Worm (Caenorhabditis elegans): Measurements from ENCODE around the gene ZK1307.7.

Gene ZK1307.7

ce11 chrII:9636300-9636699 lies at the start of gene ZK1307.7:
Gene ZK1307.7 (plus strand): TSS chrII:9636600.
- TF ChIP-seq unc-62 (GFP tag; optimal IDR thresholded peaks at IDR 0.05): no peak

DNA sequence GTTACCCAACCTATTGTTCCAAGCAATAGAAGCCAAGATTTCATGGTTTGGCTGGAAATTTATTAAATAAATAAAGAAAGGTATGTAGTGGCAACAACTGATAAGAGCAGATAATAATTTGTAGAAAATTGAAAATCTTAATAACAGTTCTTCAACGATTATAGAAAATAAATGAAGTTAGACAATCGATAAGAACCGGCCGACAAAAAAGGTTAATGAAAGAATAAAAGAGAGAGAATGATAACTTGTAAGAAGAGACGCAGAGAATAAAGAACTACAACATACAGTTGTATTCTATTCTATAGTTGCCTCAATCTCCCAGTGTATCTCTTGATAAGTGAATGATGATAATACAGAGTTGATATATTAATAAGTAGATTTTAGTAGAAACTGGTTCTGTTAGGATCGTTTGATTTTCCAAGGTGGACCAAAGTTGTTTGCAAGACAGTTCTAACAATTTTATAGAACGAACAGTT lies 49.6 kb upstream of the ZK1307.7 start, which contains the start of gene ugt-58:
Gene ugt-58, minus strand, starts transcription at position 51 of the 476 bp plus-strand sequence.
- no peak for TF ChIP-seq unc-62 (GFP tag; optimal IDR thresholded peaks at IDR 0.05)

DNA sequence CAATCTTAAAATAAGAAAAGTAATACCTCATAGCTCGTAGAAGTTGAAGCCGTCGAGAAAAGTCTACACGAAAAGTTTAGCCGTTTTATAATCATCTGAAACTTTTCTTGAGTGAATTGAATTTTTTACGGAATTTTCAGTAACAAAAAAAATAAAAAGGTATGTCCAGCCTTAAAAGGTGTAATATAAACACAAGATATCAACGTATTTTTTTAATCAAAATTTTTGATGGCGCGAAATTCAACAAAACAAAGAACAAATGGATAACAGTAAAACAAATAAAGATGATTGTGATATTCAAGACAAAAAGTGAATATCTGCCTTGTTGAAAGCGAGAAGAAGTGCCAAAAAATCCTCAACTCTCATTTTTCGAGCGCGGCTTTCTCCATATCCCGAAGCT lies 46.7 kb upstream of the ZK1307.7 start, which contains the start of gene eral-1:
Gene eral-1, minus strand, starts transcription at position 101 of the 400 bp plus-strand sequence.
- TF ChIP-seq unc-62 (GFP tag; optimal IDR thresholded peaks at IDR 0.05): no peak

DNA sequence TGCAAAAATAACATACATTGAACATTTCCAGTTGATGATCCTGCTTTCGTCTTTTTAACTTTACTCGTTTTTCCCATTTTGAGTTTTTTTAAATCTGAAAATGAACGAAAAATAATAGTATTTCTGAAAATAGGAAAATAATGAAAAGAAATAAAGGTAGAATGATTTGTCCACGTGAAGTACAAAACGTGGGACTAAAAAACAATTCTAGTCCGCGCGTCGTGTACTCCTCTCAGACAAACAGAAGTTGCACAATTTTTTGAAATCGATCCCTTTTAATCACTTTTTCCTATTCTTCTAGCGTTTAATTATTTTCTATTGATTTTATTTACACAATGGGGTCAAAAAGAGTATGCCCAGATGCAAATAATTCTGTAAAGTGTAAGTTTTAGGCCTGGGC lies 45.3 kb upstream of the ZK1307.7 start, which contains the start of the genes E02H1.1 and tag-124:
Gene E02H1.1, minus strand, starts transcription at position 94 of the 400 bp plus-strand sequence.
Gene tag-124, plus strand, starts transcription at position 222 of the 400 bp plus-strand sequence.
- no peak for TF ChIP-seq unc-62 (GFP tag; optimal IDR thresholded peaks at IDR 0.05)

- TF ChIP-seq unc-62 (GFP tag; optimal IDR thresholded peaks at IDR 0.05): no peak
Measured at ce11 chrII:9592737-9593136, 43.7 kb upstream of the ZK1307.7 start, which contains the start of gene parp-2. Gene parp-2 (plus strand): TSS chrII:9593037.

ce11 chrII:9594924-9595323 lies 41.5 kb upstream of the ZK1307.7 start, which contains the start of gene E02H1.5:
Gene E02H1.5 (plus strand): TSS chrII:9595224.
- no peak for TF ChIP-seq unc-62 (GFP tag; optimal IDR thresholded peaks at IDR 0.05)

- TF ChIP-seq unc-62 (GFP tag; optimal IDR thresholded peaks at IDR 0.05): no peak
Measured at ce11 chrII:9596401-9596800, 40.0 kb upstream of the ZK1307.7 start, which contains the start of gene E02H1.6. Gene E02H1.6 (plus strand): TSS chrII:9596701.

- no peak for TF ChIP-seq unc-62 (GFP tag; optimal IDR thresholded peaks at IDR 0.05)
Measured at ce11 chrII:9597516-9598047, 38.8 kb upstream of the ZK1307.7 start, which contains the start of gene mrpl-53. Gene mrpl-53 (plus strand): TSS chrII:9597622.

DNA sequence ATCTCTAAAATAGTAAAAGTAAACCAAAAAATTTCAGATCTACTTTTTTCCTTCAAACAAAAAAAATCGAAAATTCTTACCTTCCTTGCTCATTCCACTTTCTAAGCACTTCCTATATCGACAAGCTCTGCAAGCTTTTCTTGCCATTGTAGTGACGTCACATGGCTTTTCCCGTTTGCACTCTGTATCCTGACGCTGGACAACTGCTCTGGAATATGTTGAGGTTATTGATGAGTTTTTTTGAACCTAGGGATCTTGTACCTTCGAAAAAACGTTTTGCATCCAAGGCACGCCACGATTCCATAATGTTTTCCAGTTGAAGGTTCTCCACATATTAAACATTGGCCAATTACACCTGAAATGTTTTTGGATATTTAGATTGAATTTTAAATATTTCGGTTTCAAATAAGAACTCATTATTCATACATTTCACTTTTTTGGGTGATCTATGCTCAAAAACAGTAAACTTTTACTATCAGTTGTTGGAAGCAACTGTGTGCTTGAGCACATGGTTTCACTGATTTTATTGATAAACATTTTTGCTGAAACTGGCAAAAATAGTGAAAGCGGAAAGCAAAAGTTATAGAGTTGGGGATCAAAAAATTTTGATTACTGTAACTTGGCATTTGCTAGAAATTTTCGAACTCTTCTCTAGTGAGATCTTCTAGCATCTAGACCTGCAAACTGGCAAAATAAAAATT lies 36.2 kb upstream of the ZK1307.7 start:
- TF ChIP-seq unc-62 (GFP tag; optimal IDR thresholded peaks at IDR 0.05): no peak

DNA sequence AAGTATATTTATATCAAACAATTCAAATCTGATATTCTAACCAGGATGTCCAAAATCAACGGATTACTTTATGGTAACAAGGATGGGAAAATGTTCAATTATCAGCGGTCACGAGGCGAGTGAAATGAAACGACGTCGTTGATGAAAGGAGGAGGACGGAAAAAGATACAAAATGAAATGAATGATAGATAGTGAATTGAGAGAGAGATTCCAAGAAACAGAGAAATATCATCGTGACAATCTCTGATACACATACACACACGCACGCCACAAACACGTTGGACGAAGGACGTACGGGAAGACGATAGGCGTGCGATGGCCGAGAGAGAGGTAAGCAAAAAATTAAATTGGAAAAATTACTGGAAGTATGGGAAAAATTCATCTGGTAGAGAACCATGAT lies 35.3 kb upstream of the ZK1307.7 start:
- no peak for TF ChIP-seq unc-62 (GFP tag; optimal IDR thresholded peaks at IDR 0.05)

DNA sequence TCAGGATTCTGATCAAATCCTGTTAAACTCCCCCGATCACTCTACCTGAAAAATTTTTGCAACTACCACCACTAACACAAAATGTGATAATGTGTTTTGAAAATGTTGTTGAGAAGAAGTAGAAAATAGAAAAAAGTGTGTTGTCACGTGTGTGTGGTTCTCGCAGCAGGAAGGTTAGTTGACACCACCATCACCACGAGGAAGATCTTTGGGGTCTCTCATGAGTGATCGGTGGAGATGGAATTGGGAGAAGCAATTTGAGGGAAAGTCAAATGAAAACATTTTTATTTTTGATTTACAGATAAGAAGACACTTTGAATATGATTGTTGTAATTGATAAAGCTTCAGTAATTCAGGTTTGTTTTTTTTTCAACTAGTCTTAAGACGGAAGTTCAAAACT lies 34.7 kb upstream of the ZK1307.7 start:
- no peak for TF ChIP-seq unc-62 (GFP tag; optimal IDR thresholded peaks at IDR 0.05)

ce11 chrII:9602566-9602965 lies 33.8 kb upstream of the ZK1307.7 start:
- no peak for TF ChIP-seq unc-62 (GFP tag; optimal IDR thresholded peaks at IDR 0.05)

- TF ChIP-seq unc-62 (GFP tag; optimal IDR thresholded peaks at IDR 0.05): no peak
Measured at ce11 chrII:9603419-9603818, 33.0 kb upstream of the ZK1307.7 start.

DNA sequence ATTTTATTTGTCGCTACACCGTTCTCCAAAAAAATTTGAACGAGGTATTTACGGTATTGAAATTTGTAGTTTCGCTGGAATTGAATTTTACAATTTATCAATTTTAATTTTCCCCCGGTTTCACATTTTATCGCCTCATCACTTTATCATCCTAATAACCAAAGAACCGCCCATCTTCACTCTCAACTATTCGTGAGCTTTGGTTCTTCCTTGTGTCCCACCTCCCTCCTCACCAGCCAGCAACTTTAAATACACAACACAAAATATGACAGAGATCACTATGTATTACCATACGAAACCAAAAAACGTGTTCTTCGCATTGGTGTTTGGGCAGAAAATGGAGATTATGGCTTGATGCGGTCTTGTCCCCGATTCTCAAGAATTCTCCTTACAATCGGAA lies 32.3 kb upstream of the ZK1307.7 start:
- no peak for TF ChIP-seq unc-62 (GFP tag; optimal IDR thresholded peaks at IDR 0.05)

ce11 chrII:9604685-9605084 lies 31.7 kb upstream of the ZK1307.7 start:
- TF ChIP-seq unc-62 (GFP tag; optimal IDR thresholded peaks at IDR 0.05): no peak

DNA sequence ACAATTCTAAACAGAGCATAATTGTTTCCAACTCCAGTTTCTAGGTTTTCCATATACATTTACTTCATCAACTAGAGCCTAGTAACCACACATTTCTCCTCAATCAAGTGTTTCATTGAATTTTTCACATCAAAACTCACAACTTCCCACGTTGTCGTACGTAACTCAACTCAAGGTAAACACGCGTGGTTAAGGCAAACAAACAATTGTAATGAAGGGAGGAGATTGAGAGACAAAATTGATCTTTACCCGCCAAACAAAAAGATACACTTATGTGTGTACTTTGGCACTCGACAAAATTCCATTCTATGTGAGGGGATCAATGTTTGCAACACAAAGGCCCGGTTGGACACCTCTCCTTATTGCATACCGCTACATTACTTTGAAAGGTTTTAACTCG lies 31.1 kb upstream of the ZK1307.7 start, which contains the start of gene nhr-19:
Gene nhr-19, minus strand, starts transcription at position 191 of the 400 bp plus-strand sequence.
- no peak for TF ChIP-seq unc-62 (GFP tag; optimal IDR thresholded peaks at IDR 0.05)

ce11 chrII:9605954-9606353 lies 30.4 kb upstream of the ZK1307.7 start:
- TF ChIP-seq unc-62 (GFP tag; optimal IDR thresholded peaks at IDR 0.05): no peak

All from whole organism, dauer.